Fruit fly (Drosophila melanogaster) whole organism, embryonic: ENCODE results near the gene Grd.

Source experiments
- BtbVII ChIP-seq: fragments of 200-800 bp; sonication (Bioruptor generic); optimal IDR thresholded peaks from 3 replicates; lab custom pipeline; 2017; ENCODE audit warnings: missing biosample characterization, mild to moderate bottlenecking, missing genetic modification characterization
- Bteb2 ChIP-seq: fragments of 200-800 bp; sonication (Bioruptor generic); optimal IDR thresholded peaks from 2 replicates; lab custom pipeline; 2016; ENCODE audit warnings: missing biosample characterization, missing genetic modification characterization
- CG10267 ChIP-seq: fragments of 200-800 bp; sonication (Bioruptor generic); optimal IDR thresholded peaks from 2 replicates; lab custom pipeline; 2018; ENCODE audit warnings: missing biosample characterization, mild to moderate bottlenecking, missing genetic modification characterization, moderate library complexity
- CG12769 ChIP-seq: fragments of 200-800 bp; sonication (Bioruptor generic); optimal IDR thresholded peaks from 2 replicates; lab custom pipeline; 2019; ENCODE audit warnings: missing biosample characterization, mild to moderate bottlenecking, missing genetic modification characterization, moderate library complexity
- CG15073 ChIP-seq: fragments of 200-800 bp; sonication (Bioruptor generic); optimal IDR thresholded peaks from 2 replicates; lab custom pipeline; 2016; ENCODE audit warnings: missing biosample characterization, missing genetic modification characterization
- CG15696 ChIP-seq: fragments of 200-800 bp; sonication (Bioruptor generic); optimal IDR thresholded peaks from 2 replicates; lab custom pipeline; 2019; ENCODE audit warnings: missing biosample characterization, mild to moderate bottlenecking, missing genetic modification characterization, moderate library complexity
- CG16779 ChIP-seq: fragments of 200-800 bp; sonication (Bioruptor generic); IDR thresholded peaks from 2 replicates; pipeline ENCODE4 v1.3.6; 2022; ENCODE audit warnings: missing biosample characterization, missing genetic modification characterization
- CG17328 ChIP-seq: fragments of 200-800 bp; sonication (Bioruptor generic); IDR thresholded peaks from 2 replicates; pipeline ENCODE4 v1.3.6; 2022; ENCODE audit warnings: missing biosample characterization, missing genetic modification characterization
- CG17829 ChIP-seq: fragments of 200-800 bp; optimal IDR thresholded peaks from 2 replicates; lab custom pipeline; 2019; ENCODE audit warnings: missing biosample characterization, mild to moderate bottlenecking, missing genetic modification characterization, moderate library complexity
- CG17912 ChIP-seq: fragments of 200-800 bp; sonication (Bioruptor generic); optimal IDR thresholded peaks from 2 replicates; lab custom pipeline; 2018; ENCODE audit warnings: missing biosample characterization, mild to moderate bottlenecking, missing genetic modification characterization
- CG2712 ChIP-seq: fragments of 200-800 bp; optimal IDR thresholded peaks from 3 replicates; lab custom pipeline; 2019; ENCODE audit warnings: missing biosample characterization, mild to moderate bottlenecking, missing genetic modification characterization, moderate library complexity
- CG3065 ChIP-seq: fragments of 200-800 bp; sonication (Bioruptor generic); optimal IDR thresholded peaks from 2 replicates; lab custom pipeline; 2016; ENCODE audit warnings: missing biosample characterization, missing genetic modification characterization
- CG3995 ChIP-seq: fragments of 200-800 bp; sonication (Bioruptor generic); optimal IDR thresholded peaks from 3 replicates; lab custom pipeline; 2016; ENCODE audit warnings: missing biosample characterization, missing genetic modification characterization
- CG4617 ChIP-seq: fragments of 200-800 bp; sonication (Bioruptor generic); optimal IDR thresholded peaks from 3 replicates; lab custom pipeline; 2016; ENCODE audit warnings: missing biosample characterization, missing genetic modification characterization, borderline replicate concordance
- CG6175 ChIP-seq: fragments of 200-800 bp; sonication (Bioruptor generic); IDR thresholded peaks from 3 replicates; pipeline ENCODE4 v1.3.6; 2022; ENCODE audit warnings: missing biosample characterization, missing genetic modification characterization
- CG6689 ChIP-seq: fragments of 200-800 bp; sonication (Bioruptor generic); IDR thresholded peaks from 2 replicates; pipeline ENCODE4 v1.3.6; 2022; ENCODE audit warnings: missing biosample characterization, missing genetic modification characterization
- CG6854 ChIP-seq: fragments of 200-800 bp; sonication (Bioruptor generic); optimal IDR thresholded peaks from 3 replicates; lab custom pipeline; 2017; ENCODE audit warnings: missing biosample characterization, mild to moderate bottlenecking, missing genetic modification characterization
- CG7271 ChIP-seq: fragments of 200-800 bp; sonication (Bioruptor generic); optimal IDR thresholded peaks from 2 replicates; lab custom pipeline; 2018; ENCODE audit warnings: missing biosample characterization, mild to moderate bottlenecking, missing genetic modification characterization, moderate library complexity
- CG9797 ChIP-seq: fragments of 200-800 bp; sonication (Bioruptor generic); optimal IDR thresholded peaks from 3 replicates; lab custom pipeline; 2018; ENCODE audit warnings: missing biosample characterization, mild to moderate bottlenecking, missing genetic modification characterization
- CG9932 ChIP-seq: fragments of 200-800 bp; sonication (Bioruptor generic); IDR thresholded peaks from 2 replicates; pipeline ENCODE4 v1.3.6; 2022; ENCODE audit warnings: missing biosample characterization, missing genetic modification characterization
- CHES-1-like ChIP-seq: fragments of 200-800 bp; sonication (Bioruptor generic); optimal IDR thresholded peaks from 2 replicates; lab custom pipeline; 2016; ENCODE audit warnings: missing biosample characterization, missing genetic modification characterization
- E2f2 ChIP-seq: fragments of 200-800 bp; sonication (Bioruptor generic); IDR thresholded peaks from 2 replicates; pipeline ENCODE4 v1.3.6; 2022; ENCODE audit warnings: missing biosample characterization, missing genetic modification characterization
- Eip74EF ChIP-seq, 2 experiments: fragments of 200-800 bp in 1 of 2; fragments of >200 bp in 1 of 2; sonication (Bioruptor generic) in 1 of 2; optimal IDR thresholded peaks; 2 replicates each; lab custom pipeline; 2017 to 2019; ENCODE audit warnings: missing biosample characterization in 2 of 2, missing genetic modification characterization in 2 of 2, mild to moderate bottlenecking in 1 of 2, moderate library complexity in 1 of 2
- HmgD ChIP-seq: fragments of 200-800 bp; sonication (Bioruptor generic); optimal IDR thresholded peaks from 3 replicates; lab custom pipeline; 2016; ENCODE audit warnings: missing biosample characterization, missing genetic modification characterization
- Hr3 ChIP-seq: fragments of 200-800 bp; sonication (Bioruptor generic); optimal IDR thresholded peaks from 3 replicates; lab custom pipeline; 2016; ENCODE audit warnings: missing biosample characterization, missing genetic modification characterization
- Med ChIP-seq: fragments of 200-800 bp; sonication (Bioruptor generic); peaks from one replicate; lab custom pipeline; 2016; ENCODE audit warnings: missing biosample characterization, missing genetic modification characterization, mild to moderate bottlenecking, inconsistent platforms, moderate library complexity
- NK7.1 ChIP-seq: fragments of 200-800 bp; sonication (Bioruptor generic); optimal IDR thresholded peaks from 3 replicates; lab custom pipeline; 2016; ENCODE audit warnings: missing biosample characterization, missing genetic modification characterization
- NfI ChIP-seq: fragments of 200-800 bp; sonication (Bioruptor generic); optimal IDR thresholded peaks from 3 replicates; lab custom pipeline; 2018; ENCODE audit warnings: missing biosample characterization, mild to moderate bottlenecking, missing genetic modification characterization, moderate library complexity
- Rfx ChIP-seq: fragments of 200-800 bp; sonication (Bioruptor generic); IDR thresholded peaks from 2 replicates; pipeline ENCODE4 v1.3.6; 2022; ENCODE audit warnings: missing biosample characterization, missing genetic modification characterization
- Sry-δ ChIP-seq: fragments of 200-800 bp; sonication (Bioruptor generic); optimal IDR thresholded peaks from 2 replicates; lab custom pipeline; 2016; ENCODE audit warnings: missing biosample characterization, missing genetic modification characterization
- Usf ChIP-seq: fragments of 200-800 bp; sonication (Bioruptor generic); optimal IDR thresholded peaks from 2 replicates; lab custom pipeline; 2017; ENCODE audit warnings: missing genotype, missing biosample characterization, missing genetic modification characterization
- ato ChIP-seq: fragments of 200-800 bp; sonication (Bioruptor generic); IDR thresholded peaks from 2 replicates; pipeline ENCODE4 v1.3.6; 2022; ENCODE audit warnings: missing biosample characterization, missing genetic modification characterization; ENCODE audit not compliant: partially characterized antibody
- bab2 ChIP-seq: fragments of 200-800 bp; sonication (Bioruptor generic); optimal IDR thresholded peaks from 2 replicates; lab custom pipeline; 2016; ENCODE audit warnings: missing biosample characterization, missing genetic modification characterization
- bcd ChIP-seq: fragments of 200-800 bp; sonication (Bioruptor generic); optimal IDR thresholded peaks from 2 replicates; lab custom pipeline; 2017; ENCODE audit warnings: missing biosample characterization, mild to moderate bottlenecking, missing genetic modification characterization
- bigmax ChIP-seq: fragments of 200-800 bp; sonication (Bioruptor generic); optimal IDR thresholded peaks from 2 replicates; lab custom pipeline; 2018; ENCODE audit warnings: missing biosample characterization, mild to moderate bottlenecking, missing genetic modification characterization
- da ChIP-seq: fragments of 200-800 bp; sonication (Bioruptor generic); optimal IDR thresholded peaks from 2 replicates; lab custom pipeline; 2016; ENCODE audit warnings: missing biosample characterization, missing genetic modification characterization
- disco-r ChIP-seq: fragments of 200-800 bp; sonication (Bioruptor generic); optimal IDR thresholded peaks from 2 replicates; lab custom pipeline; 2016; ENCODE audit warnings: missing biosample characterization, missing genetic modification characterization
- fru ChIP-seq: fragments of >200 bp; optimal IDR thresholded peaks from 2 replicates; lab custom pipeline; 2017
- gcm2 ChIP-seq: fragments of 200-800 bp; sonication (Bioruptor generic); optimal IDR thresholded peaks from 2 replicates; lab custom pipeline; 2016; ENCODE audit warnings: missing biosample characterization, missing genetic modification characterization
- ind ChIP-seq: fragments of 200-800 bp; sonication (Bioruptor generic); optimal IDR thresholded peaks from 3 replicates; lab custom pipeline; 2016; ENCODE audit warnings: missing biosample characterization, missing genetic modification characterization
- kay ChIP-seq: fragments of 200-800 bp; sonication (Bioruptor generic); optimal IDR thresholded peaks from 2 replicates; lab custom pipeline; 2016; ENCODE audit warnings: missing biosample characterization, missing genetic modification characterization
- knrl ChIP-seq: fragments of 200-800 bp; sonication (Bioruptor generic); IDR thresholded peaks from 3 replicates; pipeline ENCODE4 v1.3.6; 2022; ENCODE audit warnings: missing biosample characterization, missing genetic modification characterization; ENCODE audit not compliant: partially characterized antibody
- luna ChIP-seq: fragments of 200-800 bp; sonication (Bioruptor generic); optimal IDR thresholded peaks from 2 replicates; lab custom pipeline; 2016; ENCODE audit warnings: missing biosample characterization, missing genetic modification characterization
- mirr ChIP-seq: fragments of 200-800 bp; sonication (Bioruptor generic); optimal IDR thresholded peaks from 3 replicates; lab custom pipeline; 2018; ENCODE audit warnings: missing biosample characterization, mild to moderate bottlenecking, missing genetic modification characterization
- oc ChIP-seq: fragments of 200-800 bp; sonication (Bioruptor generic); optimal IDR thresholded peaks from 2 replicates; lab custom pipeline; 2018; ENCODE audit warnings: missing biosample characterization, mild to moderate bottlenecking, missing genetic modification characterization, moderate library complexity
- otp ChIP-seq: fragments of 200-800 bp; sonication (Bioruptor generic); IDR thresholded peaks from 3 replicates; pipeline ENCODE4, ENCODE4 v1.3.6; 2022; ENCODE audit warnings: missing biosample characterization, missing genetic modification characterization
- row ChIP-seq: fragments of 200-800 bp; sonication (Bioruptor generic); IDR thresholded peaks from 3 replicates; pipeline ENCODE4 v1.3.6; 2022; ENCODE audit warnings: missing biosample characterization, missing genetic modification characterization
- twi ChIP-seq: fragments of 200-800 bp; optimal IDR thresholded peaks from 2 replicates; lab custom pipeline; 2019; ENCODE audit warnings: missing biosample characterization, mild to moderate bottlenecking, missing genetic modification characterization, moderate library complexity
- unc-4 ChIP-seq: fragments of 200-800 bp; sonication (Bioruptor generic); IDR thresholded peaks from 2 replicates; pipeline ENCODE4 v1.3.6; 2022; ENCODE audit warnings: missing biosample characterization, missing genetic modification characterization; ENCODE audit not compliant: partially characterized antibody
- zfh1 ChIP-seq: fragments of 200-800 bp; sonication (Bioruptor generic); IDR thresholded peaks from 3 replicates; pipeline ENCODE4 v1.3.6; 2022; ENCODE audit warnings: missing biosample characterization, missing genetic modification characterization
- zfh2 ChIP-seq: fragments of 200-800 bp; sonication (Bioruptor generic); optimal IDR thresholded peaks from 2 replicates; lab custom pipeline; 2016; ENCODE audit warnings: missing biosample characterization, missing genetic modification characterization

The Grd gene

DNA sequence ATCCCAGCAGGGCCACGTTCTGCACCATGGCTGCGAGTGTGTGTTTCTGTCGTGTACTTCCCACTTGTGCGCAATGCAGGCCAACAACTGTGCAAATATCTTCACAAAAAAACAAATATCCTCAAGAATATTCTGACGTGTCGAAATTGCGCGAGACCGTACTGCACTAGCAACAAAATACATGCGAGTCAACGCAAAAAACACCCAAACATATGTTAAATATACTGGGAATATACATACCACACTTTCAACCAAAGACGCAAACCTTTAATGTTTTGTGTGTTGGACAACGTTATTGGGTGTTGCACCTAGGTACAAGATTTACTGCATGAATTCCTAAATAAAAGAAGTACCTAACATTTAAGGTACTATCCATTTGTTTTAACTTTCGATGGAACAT is 21.0 kb upstream of the Grd start, which contains the start of gene NUCB1 (continued):
- TF ChIP-seq CG6175 (no peak; the same call in 2 of the 3 replicates), CG9797 (GFP tag; lab: Kevin White, UChicago) (peak; percentile 89), fru (lab: Kevin White, UChicago) (no peak), unc-4 (GFP tag; lab: Robert Waterston, UW) (peak; percentile 26; the same call in 1 of the 2 replicates), luna (GFP tag; lab: Kevin White, UChicago) (peak; percentile 26), CG15696 (peak; percentile 0), bcd (GFP tag; lab: Kevin White, UChicago) (peak; percentile 40), ato (no peak), kay (GFP tag; lab: Kevin White, UChicago) (peak; percentile 58), Usf (no peak), Med (GFP tag; lab: Kevin White, UChicago) (peak; percentile 94), CG17912 (GFP tag; lab: Kevin White, UChicago) (peak; percentile 63), ind (GFP tag; lab: Kevin White, UChicago) (peak; percentile 40), Hr3 (GFP tag; lab: Kevin White, UChicago) (peak; percentile 19), E2f2 (GFP tag; lab: Robert Waterston, UW) (peak; percentile 24; the same call in 1 of the 2 replicates), gcm2 (GFP tag; lab: Kevin White, UChicago) (peak; percentile 7), CG4617 (GFP tag; lab: Kevin White, UChicago) (peak; percentile 94), CG3995 (GFP tag; lab: Kevin White, UChicago) (peak; percentile 27), bigmax (GFP tag; lab: Kevin White, UChicago) (no peak), twi (tag; lab: Kevin White, UChicago) (peak; percentile 27), oc (tag; lab: Kevin White, UChicago) (no peak), row (GFP tag; lab: Robert Waterston, UW) (peak; percentile 97), zfh2 (GFP tag; lab: Kevin White, UChicago) (peak; percentile 49), zfh1 (GFP tag; lab: Robert Waterston, UW) (0 out of 3 replicates have a peak, but pooled peaks have one; percentile 13), BtbVII (GFP tag; lab: Kevin White, UChicago) (peak; percentile 34), otp (GFP tag; lab: Robert Waterston, UW) (no peak), CG17829 (peak; percentile 46), NfI (GFP tag; lab: Kevin White, UChicago) (peak; percentile 64), CG2712 (tag; lab: Kevin White, UChicago) (peak; percentile 55), disco-r (GFP tag; lab: Kevin White, UChicago) (peak; percentile 26), CG10267 (peak; percentile 95), knrl (GFP tag; lab: Robert Waterston, UW) (peak; percentile 26; the same call in 1 of the 3 replicates), Bteb2 (GFP tag; lab: Kevin White, UChicago) (peak; percentile 16), CG7271 (tag; lab: Kevin White, UChicago) (peak; percentile 26), CG12769 (tag; lab: Kevin White, UChicago) (no peak), CG3065 (GFP tag; lab: Kevin White, UChicago) (peak; percentile 18), NK7.1 (GFP tag; lab: Kevin White, UChicago) (no peak), Sry-δ (peak; percentile 41), Eip74EF (GFP tag; optimal IDR thresholded peaks at IDR 0.05; lab: Kevin White, UChicago) (no peak), CG6689 (GFP tag; lab: Robert Waterston, UW) (no peak), da (GFP tag; lab: Kevin White, UChicago) (no peak), bab2 (GFP tag; lab: Kevin White, UChicago) (peak; percentile 16), CG16779 (GFP tag; lab: Robert Waterston, UW) (0 out of 2 replicates have a peak, but pooled peaks have one; percentile 22), CG9932 (GFP tag; lab: Robert Waterston, UW) (peak; percentile 68), HmgD (GFP tag; lab: Kevin White, UChicago) (peak; percentile 72), Rfx (GFP tag; lab: Robert Waterston, UW) (peak; percentile 68), CHES-1-like (peak; percentile 36), CG15073 (GFP tag; lab: Kevin White, UChicago) (no peak), CG6854 (GFP tag; lab: Kevin White, UChicago) (peak; percentile 11), mirr (GFP tag; lab: Kevin White, UChicago) (peak; percentile 33), CG17328 (peak; percentile 37; the same call in 1 of the 2 replicates)
